Worm (Caenorhabditis elegans) whole organism, L1 larva: ENCODE data around the gene F26A1.7.

ENCODE experiments used
- aha-1 ChIP-seq: fragments of 150-350 bp; optimal IDR thresholded peaks from 2 replicates; lab custom pipeline; 2014; ENCODE audit warnings: missing biosample characterization, missing genetic modification characterization
- alr-1 ChIP-seq: fragments of 200-800 bp; sonication (Bioruptor generic); optimal IDR thresholded peaks from 2 replicates; lab custom pipeline; 2018; ENCODE audit warnings: borderline replicate concordance, mild to moderate bottlenecking, missing genetic modification characterization, missing compliant biosample characterization
- ceh-82 ChIP-seq, 3 experiments: fragments of 150-350 bp in 1 of 3; sonication (generic microtip) in 2 of 3; optimal IDR thresholded peaks; 2 replicates each; lab custom pipeline; 2014 to 2017; ENCODE audit warnings: missing biosample characterization in 3 of 3, missing genetic modification characterization in 3 of 3
- dpl-1 ChIP-seq, 3 experiments: fragments of 150-350 bp in 2 of 3; sonication (generic microtip) in 1 of 3; optimal IDR thresholded peaks; 2 replicates each; lab custom pipeline; 2014 to 2017; ENCODE audit warnings: missing biosample characterization in 3 of 3, missing genetic modification characterization in 3 of 3, missing genetic modification reagents in 3 of 3
- fkh-10 ChIP-seq: sonication (generic microtip); optimal IDR thresholded peaks from 2 replicates; lab custom pipeline; 2017; ENCODE audit warnings: missing biosample characterization, missing genetic modification reagents, missing genetic modification characterization
- jun-1 ChIP-seq: fragments of 150-350 bp; optimal IDR thresholded peaks from 2 replicates; lab custom pipeline; 2014; ENCODE audit warnings: missing biosample characterization, missing genetic modification reagents, missing genetic modification characterization
- lin-14 ChIP-seq: fragments of 200-800 bp; sonication (Bioruptor generic); optimal IDR thresholded peaks from 2 replicates; lab custom pipeline; 2018; ENCODE audit warnings: mild to moderate bottlenecking, missing genetic modification characterization, moderate library complexity, missing compliant biosample characterization
- nhr-11 ChIP-seq: fragments of 150-350 bp; optimal IDR thresholded peaks from 2 replicates; lab custom pipeline; 2014; ENCODE audit warnings: missing biosample characterization, missing genetic modification characterization
- nhr-47 ChIP-seq: sonication (generic microtip); optimal IDR thresholded peaks from 2 replicates; lab custom pipeline; 2016; ENCODE audit warnings: mild to moderate bottlenecking, missing genetic modification characterization, moderate library complexity, missing compliant biosample characterization
- tbx-2 ChIP-seq: sonication (generic microtip); optimal IDR thresholded peaks from 2 replicates; lab custom pipeline; 2016; ENCODE audit warnings: missing genetic modification characterization, missing compliant biosample characterization
- vab-15 ChIP-seq: sonication (generic microtip); optimal IDR thresholded peaks from 2 replicates; lab custom pipeline; 2017; ENCODE audit warnings: missing genotype, mild to moderate bottlenecking, missing genetic modification characterization, missing compliant biosample characterization
- xbp-1 ChIP-seq: sonication (generic microtip); optimal IDR thresholded peaks from 2 replicates; lab custom pipeline; 2016; ENCODE audit warnings: missing genetic modification characterization, missing compliant biosample characterization
- ztf-11 ChIP-seq, 2 experiments: sonication (generic microtip); optimal IDR thresholded peaks; 2 replicates each; lab custom pipeline; 2016 to 2017; ENCODE audit warnings: missing genetic modification characterization in 2 of 2, missing biosample characterization in 1 of 2, missing compliant biosample characterization in 1 of 2

DNA sequence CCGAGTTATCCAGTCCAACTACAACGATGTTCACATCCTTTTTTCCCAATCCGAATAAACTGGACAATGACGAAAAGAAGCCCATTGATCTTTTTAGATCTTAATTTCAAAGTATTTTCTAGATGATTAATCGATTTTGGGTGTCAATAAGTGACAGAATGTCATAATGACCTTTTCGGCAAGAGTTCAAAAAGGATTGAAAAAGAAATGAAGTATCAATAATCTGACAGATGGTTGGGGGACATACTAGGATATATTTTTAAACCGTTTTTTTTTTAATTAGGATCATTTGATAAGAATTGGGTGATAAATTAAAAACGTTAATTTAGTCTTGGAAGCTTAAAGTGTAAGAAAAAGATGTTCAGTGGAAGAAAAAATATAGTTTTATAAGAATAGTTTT is 5.0 kb downstream of the F26A1.7 start, which contains the start of gene arl-6:
- TF ChIP-seq fkh-10 (no peak), vab-15 (tag; lab: Kevin White, UChicago) (no peak), dpl-1 (GFP tag; optimal IDR thresholded peaks at IDR 0.05; lab: Kevin White, UChicago) (no peak), lin-14 (GFP tag; lab: Kevin White, UChicago) (no peak), aha-1 (tag; lab: Kevin White, UChicago) (no peak), xbp-1 (no peak), alr-1 (tag; lab: Kevin White, UChicago) (no peak), ceh-82 (tag; optimal IDR thresholded peaks at IDR 0.05; lab: Kevin White, UChicago) (no peak), nhr-47 (tag; lab: Kevin White, UChicago) (no peak), nhr-11 (no peak), tbx-2 (tag; lab: Kevin White, UChicago) (no peak), jun-1 (tag; lab: Kevin White, UChicago) (no peak), ztf-11 (tag; optimal IDR thresholded peaks at IDR 0.05; lab: Kevin White, UChicago) (no peak)
